Fruit fly (Drosophila melanogaster) whole organism, pupa: ENCODE data around the gene CG14082.

ENCODE experiments used
- CG10348 ChIP-seq: fragments of 200-800 bp; sonication (Bioruptor generic); IDR thresholded peaks from 2 replicates; pipeline ENCODE4 v1.3.6; 2022; ENCODE audit warnings: missing biosample characterization, missing genetic modification characterization
- CG12605 ChIP-seq: fragments of 200-800 bp; sonication (Bioruptor generic); IDR thresholded peaks from 2 replicates; pipeline ENCODE4 v1.3.6; 2022; ENCODE audit warnings: missing biosample characterization, missing genetic modification characterization
- CG13204 ChIP-seq: fragments of 200-800 bp; sonication (Bioruptor generic); optimal IDR thresholded peaks from 2 replicates; lab custom pipeline; 2018; ENCODE audit warnings: missing biosample characterization, mild to moderate bottlenecking, missing genetic modification characterization, moderate library complexity
- CG14655 ChIP-seq: fragments of 200-800 bp; sonication (Bioruptor generic); optimal IDR thresholded peaks from 3 replicates; lab custom pipeline; 2017; ENCODE audit warnings: mild to moderate bottlenecking, missing biosample characterization, missing genetic modification reagents, missing genetic modification characterization
- CG15710 ChIP-seq: fragments of 200-800 bp; sonication (Bioruptor generic); optimal IDR thresholded peaks from 2 replicates; lab custom pipeline; 2018; ENCODE audit warnings: missing biosample characterization, mild to moderate bottlenecking, missing genetic modification characterization, moderate library complexity
- CG17806 ChIP-seq: fragments of 200-800 bp; sonication (Bioruptor generic); optimal IDR thresholded peaks from 2 replicates; lab custom pipeline; 2018; ENCODE audit warnings: missing biosample characterization, mild to moderate bottlenecking, missing genetic modification characterization, moderate library complexity
- CG32121 ChIP-seq: fragments of 200-800 bp; sonication (Bioruptor generic); IDR thresholded peaks from 2 replicates; pipeline ENCODE4 v1.3.6; 2022; ENCODE audit warnings: missing biosample characterization, missing genetic modification characterization
- CG34367 ChIP-seq: fragments of 200-800 bp; sonication (Bioruptor generic); optimal IDR thresholded peaks from 2 replicates; lab custom pipeline; 2018; ENCODE audit warnings: missing biosample characterization, mild to moderate bottlenecking, missing genetic modification characterization
- CG4496 ChIP-seq: fragments of 200-800 bp; sonication (Bioruptor generic); IDR thresholded peaks from 3 replicates; pipeline ENCODE4 v1.3.6; 2022; ENCODE audit warnings: missing biosample characterization, missing genetic modification characterization
- CG8159 ChIP-seq: fragments of 200-800 bp; sonication (Bioruptor generic); optimal IDR thresholded peaks from 3 replicates; lab custom pipeline; 2018; ENCODE audit warnings: missing biosample characterization, mild to moderate bottlenecking, missing genetic modification characterization, moderate library complexity
- CG8301 ChIP-seq: fragments of 200-800 bp; sonication (Bioruptor generic); optimal IDR thresholded peaks from 2 replicates; lab custom pipeline; 2018; ENCODE audit warnings: missing biosample characterization, mild to moderate bottlenecking, missing genetic modification characterization
- CG9948 ChIP-seq: fragments of 200-800 bp; sonication (Bioruptor generic); optimal IDR thresholded peaks from 2 replicates; lab custom pipeline; 2018; ENCODE audit warnings: missing biosample characterization, mild to moderate bottlenecking, missing genetic modification characterization, moderate library complexity
- D1 ChIP-seq: fragments of 200-800 bp; sonication (Bioruptor generic); optimal IDR thresholded peaks from 2 replicates; lab custom pipeline; 2018; ENCODE audit warnings: missing biosample characterization, mild to moderate bottlenecking, missing genetic modification characterization, moderate library complexity
- EcR ChIP-seq: fragments of 200-800 bp; sonication (Bioruptor generic); optimal IDR thresholded peaks from 3 replicates; lab custom pipeline; 2019; ENCODE audit warnings: missing biosample characterization, missing genetic modification characterization, mild to moderate bottlenecking, moderate library complexity, missing genetic modification reagents
- Ets98B ChIP-seq: fragments of 200-800 bp; sonication (Bioruptor generic); IDR thresholded peaks from 2 replicates; pipeline ENCODE4 v1.3.6; 2022; ENCODE audit warnings: missing biosample characterization, missing genetic modification characterization
- Pif1A ChIP-seq: fragments of 200-800 bp; sonication (Bioruptor generic); optimal IDR thresholded peaks from 3 replicates; lab custom pipeline; 2016; ENCODE audit warnings: missing biosample characterization, missing genetic modification characterization
- Pif1B ChIP-seq: fragments of 200-800 bp; sonication (Bioruptor generic); optimal IDR thresholded peaks from 3 replicates; lab custom pipeline; 2016; ENCODE audit warnings: missing biosample characterization, missing genetic modification characterization
- Snoo ChIP-seq: fragments of 200-800 bp; sonication (Bioruptor generic); optimal IDR thresholded peaks from 3 replicates; lab custom pipeline; 2017; ENCODE audit warnings: missing biosample characterization, mild to moderate bottlenecking, missing genetic modification characterization, inconsistent platforms
- fd96Ca ChIP-seq: fragments of 200-800 bp; sonication (Bioruptor generic); IDR thresholded peaks from 3 replicates; pipeline ENCODE4 v1.3.6; 2022; ENCODE audit warnings: missing biosample characterization, missing genetic modification characterization
- gl ChIP-seq: fragments of 200-800 bp; sonication (Bioruptor generic); optimal IDR thresholded peaks from 2 replicates; lab custom pipeline; 2018; ENCODE audit warnings: missing biosample characterization, mild to moderate bottlenecking, missing genetic modification characterization
- rn ChIP-seq: fragments of 200-800 bp; sonication (Bioruptor generic); IDR thresholded peaks from 2 replicates; pipeline ENCODE4 v1.3.6; 2022; ENCODE audit warnings: missing biosample characterization, missing genetic modification characterization

CG14082 gene

DNA sequence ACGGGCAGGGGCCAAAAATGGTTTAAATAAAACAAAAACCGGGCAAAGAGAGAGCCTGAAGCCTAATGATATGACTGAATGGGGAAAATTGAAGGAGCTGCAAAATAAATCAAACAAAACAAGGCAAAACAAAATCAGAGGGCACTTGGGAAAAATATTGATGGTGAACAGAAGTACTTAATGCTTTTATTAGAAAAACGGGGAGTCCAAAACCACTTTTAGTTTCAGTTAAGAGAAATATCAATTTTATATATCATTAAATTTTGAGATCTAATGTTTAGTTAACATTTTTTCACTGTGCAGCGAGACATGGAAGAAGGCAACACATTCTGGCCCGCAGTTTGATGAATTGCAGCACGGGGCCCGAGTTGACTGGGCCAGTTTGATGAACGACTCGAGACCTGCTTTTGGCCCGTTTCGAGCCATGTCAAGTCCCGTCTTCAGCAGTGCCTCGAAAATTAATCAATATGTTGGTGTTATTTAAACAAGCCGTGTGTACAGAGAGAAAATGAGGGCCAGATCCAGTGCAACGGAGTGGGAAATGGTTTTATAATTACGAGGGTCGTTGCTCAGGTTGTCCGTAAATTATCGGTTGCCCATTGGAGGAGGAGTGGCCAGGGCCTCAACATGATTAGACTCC is 27.6 kb upstream of the CG14082 start:
- TF ChIP-seq CG32121 (GFP tag; lab: Robert Waterston, UW), result peak; percentile 54
- no peak for TF ChIP-seq CG10348 (GFP tag; lab: Robert Waterston, UW)
- TF ChIP-seq CG13204 (GFP tag; lab: Kevin White, UChicago), result no peak
- TF ChIP-seq Pif1A (GFP tag; lab: Kevin White, UChicago), result peak; percentile 72
- no peak for TF ChIP-seq gl (tag; lab: Kevin White, UChicago)
- TF ChIP-seq CG8301, result peak; percentile 70
- peak; percentile 58 for TF ChIP-seq CG17806 (tag; lab: Kevin White, UChicago)
- no peak for TF ChIP-seq rn (GFP tag; lab: Robert Waterston, UW)
- peak; percentile 61 for TF ChIP-seq Pif1B (GFP tag; lab: Kevin White, UChicago)
- peak; percentile 69 for TF ChIP-seq CG14655 (GFP tag; lab: Kevin White, UChicago)
- no peak for TF ChIP-seq EcR
- TF ChIP-seq CG12605 (GFP tag; lab: Robert Waterston, UW), result peak; percentile 49; the same call in 1 of the 2 replicates
- TF ChIP-seq Ets98B (GFP tag; lab: Robert Waterston, UW), result peak; percentile 36; the same call in 1 of the 2 replicates
- peak; percentile 55 for TF ChIP-seq Snoo (tag; lab: Kevin White, UChicago)
- peak; percentile 39 for TF ChIP-seq CG15710
- TF ChIP-seq CG8159 (tag; lab: Kevin White, UChicago), result peak; percentile 51
- 0 out of 3 replicates have a peak, but pooled peaks have one; percentile 39 for TF ChIP-seq fd96Ca (GFP tag; lab: Robert Waterston, UW)
- TF ChIP-seq CG4496 (GFP tag; lab: Robert Waterston, UW), result peak; percentile 55; the same call in 2 of the 3 replicates
- no peak for TF ChIP-seq D1
- TF ChIP-seq CG34367 (tag; lab: Kevin White, UChicago), result peak; percentile 21
- peak; percentile 37 for TF ChIP-seq CG9948

- no peak for TF ChIP-seq Ets98B (GFP tag; lab: Robert Waterston, UW)
- TF ChIP-seq Pif1A (GFP tag; lab: Kevin White, UChicago), result no peak
- TF ChIP-seq CG4496 (GFP tag; lab: Robert Waterston, UW), result no peak
- no peak for TF ChIP-seq CG14655 (GFP tag; lab: Kevin White, UChicago)
Observed at dm6 chr3L:19164767-19165762, 26.3 kb upstream of the CG14082 start.

- TF ChIP-seq CG34367 (tag; lab: Kevin White, UChicago), result no peak
- no peak for TF ChIP-seq CG14655 (GFP tag; lab: Kevin White, UChicago)
- TF ChIP-seq CG9948, result no peak
- TF ChIP-seq rn (GFP tag; lab: Robert Waterston, UW), result no peak
- TF ChIP-seq Ets98B (GFP tag; lab: Robert Waterston, UW), result no peak
- TF ChIP-seq CG32121 (GFP tag; lab: Robert Waterston, UW), result no peak
- TF ChIP-seq CG4496 (GFP tag; lab: Robert Waterston, UW), result no peak
- TF ChIP-seq gl (tag; lab: Kevin White, UChicago), result no peak
- peak; percentile 61 for TF ChIP-seq EcR
- TF ChIP-seq fd96Ca (GFP tag; lab: Robert Waterston, UW), result no peak
- no peak for TF ChIP-seq CG17806 (tag; lab: Kevin White, UChicago)
- TF ChIP-seq Pif1A (GFP tag; lab: Kevin White, UChicago), result no peak
- TF ChIP-seq CG15710, result no peak
- TF ChIP-seq CG10348 (GFP tag; lab: Robert Waterston, UW), result no peak
- no peak for TF ChIP-seq Pif1B (GFP tag; lab: Kevin White, UChicago)
- peak; percentile 20 for TF ChIP-seq CG8159 (tag; lab: Kevin White, UChicago)
- TF ChIP-seq CG12605 (GFP tag; lab: Robert Waterston, UW), result no peak
- no peak for TF ChIP-seq Snoo (tag; lab: Kevin White, UChicago)
- TF ChIP-seq CG13204 (GFP tag; lab: Kevin White, UChicago), result peak; percentile 13
- TF ChIP-seq D1, result no peak
- no peak for TF ChIP-seq CG8301
Observed at dm6 chr3L:19163791-19164190, 25.0 kb upstream of the CG14082 start.

DNA sequence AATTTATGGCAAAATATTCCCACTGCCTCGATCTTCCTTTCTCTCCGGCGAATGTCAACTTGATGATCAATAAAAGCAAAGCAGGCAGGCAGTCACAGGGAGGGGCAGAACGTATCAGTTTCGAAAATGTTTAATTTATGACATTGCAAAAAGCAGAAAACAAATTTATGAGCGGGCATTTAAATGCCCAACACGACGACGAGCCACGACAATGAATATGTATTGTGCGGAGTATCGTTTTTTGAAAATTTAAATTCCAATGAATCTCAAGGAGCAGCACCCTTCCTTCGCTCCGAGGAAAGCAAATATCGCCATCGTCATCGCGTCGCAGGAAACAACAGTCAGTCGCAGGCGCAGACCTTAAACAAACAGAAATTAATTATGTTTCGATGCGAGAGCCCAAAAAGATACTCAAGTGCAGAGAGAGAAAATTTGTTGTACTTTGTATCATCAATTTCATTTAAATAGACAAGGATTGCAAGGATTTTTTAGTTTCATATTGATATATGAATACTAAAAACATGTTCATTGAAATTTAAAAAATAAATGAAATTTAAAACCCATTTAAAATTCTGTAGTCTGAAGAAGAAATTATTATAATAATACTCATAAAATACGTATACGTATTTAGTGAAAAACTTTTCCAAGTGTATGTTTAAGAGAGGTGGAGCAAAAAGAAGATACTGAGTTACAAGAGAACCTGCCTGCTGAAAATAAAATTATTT is 24.0 kb upstream of the CG14082 start:
- no peak for TF ChIP-seq EcR
- TF ChIP-seq CG17806 (tag; lab: Kevin White, UChicago), result peak; percentile 72
- peak; percentile 30 for TF ChIP-seq Pif1B (GFP tag; lab: Kevin White, UChicago)
- TF ChIP-seq CG8159 (tag; lab: Kevin White, UChicago), result peak; percentile 89
- TF ChIP-seq Pif1A (GFP tag; lab: Kevin White, UChicago), result peak; percentile 40
- peak; percentile 72 for TF ChIP-seq Snoo (tag; lab: Kevin White, UChicago)
- peak; percentile 33 for TF ChIP-seq CG14655 (GFP tag; lab: Kevin White, UChicago)
- TF ChIP-seq CG12605 (GFP tag; lab: Robert Waterston, UW), result no peak
- TF ChIP-seq D1, result peak; percentile 29
- no peak for TF ChIP-seq fd96Ca (GFP tag; lab: Robert Waterston, UW)
- no peak for TF ChIP-seq CG32121 (GFP tag; lab: Robert Waterston, UW)
- peak; percentile 71 for TF ChIP-seq CG9948
- TF ChIP-seq Ets98B (GFP tag; lab: Robert Waterston, UW), result no peak
- TF ChIP-seq rn (GFP tag; lab: Robert Waterston, UW), result no peak
- no peak for TF ChIP-seq CG4496 (GFP tag; lab: Robert Waterston, UW)
- peak; percentile 40 for TF ChIP-seq CG13204 (GFP tag; lab: Kevin White, UChicago)
- TF ChIP-seq gl (tag; lab: Kevin White, UChicago), result peak; percentile 26
- TF ChIP-seq CG34367 (tag; lab: Kevin White, UChicago), result peak; percentile 61
- peak; percentile 80 for TF ChIP-seq CG15710
- TF ChIP-seq CG10348 (GFP tag; lab: Robert Waterston, UW), result no peak
- TF ChIP-seq CG8301, result peak; percentile 43
